Worm (Caenorhabditis elegans): ENCODE data around the gene nsph-3.1.
"Not testable (repeated sequence)": the region's sequence is repeated elsewhere in the genome, so short reads cannot be mapped to it uniquely, and the experiment has no call there.

nsph-3.1 gene

ce11 chrIV:10951997-10952396, 2.4 kb downstream of the nsph-3.1 start, which contains the start of gene Y69E1A.3:
TSS of gene Y69E1A.3 (plus strand) at chrIV:10952297.
- no peak for TF ChIP-seq irx-1 (tag; optimal IDR thresholded peaks at IDR 0.05)
- no peak for TF ChIP-seq nhr-20 (tag; optimal IDR thresholded peaks at IDR 0.05)
- no peak for TF ChIP-seq ceh-90 (tag; optimal IDR thresholded peaks at IDR 0.05)
- no peak for TF ChIP-seq ceh-88 (GFP tag; IDR thresholded peaks at IDR 0.05)
- TF ChIP-seq nhr-77 (tag; optimal IDR thresholded peaks at IDR 0.05): no peak
- TF ChIP-seq nhr-19 (GFP tag; conservative IDR thresholded peaks at IDR 0.05): no peak
- no peak for TF ChIP-seq sptf-1 (tag; optimal IDR thresholded peaks at IDR 0.05)
- no peak for TF ChIP-seq nhr-47 (tag; optimal IDR thresholded peaks at IDR 0.05)
- no peak for TF ChIP-seq aha-1 (tag; optimal IDR thresholded peaks at IDR 0.05)
- no peak for TF ChIP-seq nhr-237 (tag; optimal IDR thresholded peaks at IDR 0.05)
- no peak for TF ChIP-seq C04F5.9 (tag; optimal IDR thresholded peaks at IDR 0.05)
- TF ChIP-seq lin-13 (GFP tag; optimal IDR thresholded peaks at IDR 0.05): no peak
- TF ChIP-seq nhr-90 (tag; optimal IDR thresholded peaks at IDR 0.05; ENCODE audit: poor library complexity): no peak
- no peak for TF ChIP-seq egl-13 (tag; optimal IDR thresholded peaks at IDR 0.05)
- TF ChIP-seq lin-14 (GFP tag; optimal IDR thresholded peaks at IDR 0.05): no peak
- no peak for TF ChIP-seq ceh-8 (GFP tag; optimal IDR thresholded peaks at IDR 0.05)
- TF ChIP-seq nhr-28 (tag; optimal IDR thresholded peaks at IDR 0.05): no peak
- no peak for TF ChIP-seq mab-9 (GFP tag; IDR thresholded peaks at IDR 0.05)

- TF ChIP-seq unc-86 (tag; optimal IDR thresholded peaks at IDR 0.05); ces-1 (GFP tag; optimal IDR thresholded peaks at IDR 0.05); ztf-11 (tag; optimal IDR thresholded peaks at IDR 0.05): not testable (repeated sequence)
These were observed 5.3 kb downstream of the nsph-3.1 start, which contains the start of gene Y69E1A.4 for ce11 chrIV:10954955-10955354. TSS of gene Y69E1A.4 (plus strand) at chrIV:10955255.

- TF ChIP-seq unc-130 (tag; optimal IDR thresholded peaks at IDR 0.05) (no peak), efl-1 (optimal IDR thresholded peaks at IDR 0.05) (no peak), efl-1 (GFP tag; optimal IDR thresholded peaks at IDR 0.05 in 1 of 2) (peak in 1 of 2 experiments; percentile 81), rnt-1 (tag; optimal IDR thresholded peaks at IDR 0.05) (peak; percentile 62), egl-13 (tag; optimal IDR thresholded peaks at IDR 0.05) (no peak), lin-14 (GFP tag; optimal IDR thresholded peaks at IDR 0.05) (peak; percentile 72)
These were observed 8.1 kb downstream of the nsph-3.1 start, which contains the start of gene Y69E1A.5 for ce11 chrIV:10957583-10958229. TSS of gene Y69E1A.5 (minus strand) at chrIV:10957655.

ce11 chrIV:10958230-10958588, 8.6 kb downstream of the nsph-3.1 start, which contains the start of gene sri-19:
TSS of gene sri-19 (plus strand) at chrIV:10958372.
- TF ChIP-seq unc-98 (GFP tag; IDR thresholded peaks at IDR 0.05) (no peak), lin-35 (GFP tag; optimal IDR thresholded peaks at IDR 0.05) (no peak), snpc-4 (tag; optimal IDR thresholded peaks at IDR 0.05) (no peak), lin-13 (GFP tag; optimal IDR thresholded peaks at IDR 0.05) (no peak), lsy-2 (tag; optimal IDR thresholded peaks at IDR 0.05) (no peak), dpl-1 (GFP tag; optimal IDR thresholded peaks at IDR 0.05) (no peak), nhr-19 (GFP tag; conservative IDR thresholded peaks at IDR 0.05) (no peak), mef-2 (tag; optimal IDR thresholded peaks at IDR 0.05) (no peak), rnt-1 (tag; optimal IDR thresholded peaks at IDR 0.05) (peak; percentile 41), lin-14 (GFP tag; optimal IDR thresholded peaks at IDR 0.05) (peak; percentile 51), ceh-90 (tag; optimal IDR thresholded peaks at IDR 0.05) (no peak), unc-130 (tag; optimal IDR thresholded peaks at IDR 0.05) (no peak), alr-1 (tag; optimal IDR thresholded peaks at IDR 0.05; ENCODE audit: borderline replicate concordance) (no peak), grh-1 (GFP tag; IDR thresholded peaks at IDR 0.05) (no peak), ets-5 (GFP tag; IDR thresholded peaks at IDR 0.05) (no peak)

ce11 chrIV:10964688-10965087, 15.1 kb downstream of the nsph-3.1 start:
- TF ChIP-seq mdl-1 (tag; optimal IDR thresholded peaks at IDR 0.05): peak in 1 of 2 experiments; percentile 9
- no peak for TF ChIP-seq efl-1 (optimal IDR thresholded peaks at IDR 0.05)
- TF ChIP-seq efl-1 (GFP tag; optimal IDR thresholded peaks at IDR 0.05 in 1 of 2): peak in 1 of 2 experiments; percentile 16
- TF ChIP-seq elt-3 (tag; optimal IDR thresholded peaks at IDR 0.05): no peak
- TF ChIP-seq ceh-63 (GFP tag; optimal IDR thresholded peaks at IDR 0.05): no peak
- TF ChIP-seq lin-14 (GFP tag; optimal IDR thresholded peaks at IDR 0.05): no peak
- no peak for TF ChIP-seq nhr-237 (tag; optimal IDR thresholded peaks at IDR 0.05)
- peak; percentile 86 for TF ChIP-seq elt-2 (tag; optimal IDR thresholded peaks at IDR 0.05)
- no peak for TF ChIP-seq nhr-47 (tag; optimal IDR thresholded peaks at IDR 0.05)
- no peak for TF ChIP-seq unc-130 (tag; optimal IDR thresholded peaks at IDR 0.05)
- TF ChIP-seq zip-4 (GFP tag; optimal IDR thresholded peaks at IDR 0.05): no peak
- no peak for TF ChIP-seq mab-9 (GFP tag; IDR thresholded peaks at IDR 0.05)
- TF ChIP-seq lsy-2 (tag; optimal IDR thresholded peaks at IDR 0.05): no peak
- no peak for TF ChIP-seq ceh-8 (GFP tag; optimal IDR thresholded peaks at IDR 0.05)
- TF ChIP-seq fkh-8 (tag; optimal IDR thresholded peaks at IDR 0.05): no peak
- TF ChIP-seq dsc-1 (tag; optimal IDR thresholded peaks at IDR 0.05): no peak
- TF ChIP-seq xbp-1 (tag; optimal IDR thresholded peaks at IDR 0.05): no peak
- TF ChIP-seq lin-35 (GFP tag; optimal IDR thresholded peaks at IDR 0.05): peak in 1 of 2 experiments; percentile 39
- TF ChIP-seq ztf-4 (tag; optimal IDR thresholded peaks at IDR 0.05): no peak
